Worm (Caenorhabditis elegans): Measurements from ENCODE around the gene hpa-1.

DNA sequence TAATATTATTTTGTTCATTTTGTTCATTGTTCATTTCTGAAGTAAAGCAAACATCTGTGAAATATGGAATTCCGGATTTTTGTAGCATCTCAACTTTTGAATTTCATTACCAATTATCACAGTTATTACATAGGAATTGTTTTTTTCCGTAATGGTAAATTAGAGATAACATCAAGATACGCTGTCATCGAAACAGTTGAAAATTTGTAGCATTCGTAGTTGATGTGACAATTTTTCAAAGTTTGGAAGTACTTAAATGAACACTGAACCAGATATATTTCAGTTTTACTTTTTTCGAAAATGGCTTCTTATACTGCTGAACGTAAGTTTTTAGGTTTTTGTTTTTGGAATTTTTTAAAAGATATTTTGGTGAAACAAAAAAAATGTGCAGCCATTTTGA lies 7.2 kb downstream of the hpa-1 start, which contains the start of gene H25K10.4:
- TF ChIP-seq nhr-11 (tag; optimal IDR thresholded peaks at IDR 0.05) (no peak), nhr-12 (tag; optimal IDR thresholded peaks at IDR 0.05) (no peak), nhr-6 (tag; optimal IDR thresholded peaks at IDR 0.05) (no peak), ceh-16 (tag; optimal IDR thresholded peaks at IDR 0.05) (no peak), lin-11 (tag; optimal IDR thresholded peaks at IDR 0.05) (no peak), nhr-77 (tag; optimal IDR thresholded peaks at IDR 0.05) (no peak), sma-9 (GFP tag; optimal IDR thresholded peaks at IDR 0.05) (no peak), sma-9 (tag; optimal IDR thresholded peaks at IDR 0.05) (no peak), ceh-82 (tag; optimal IDR thresholded peaks at IDR 0.05) (no peak), lin-39 (tag; optimal IDR thresholded peaks at IDR 0.05) (no peak), unc-39 (tag; optimal IDR thresholded peaks at IDR 0.05) (no peak), nhr-237 (tag; optimal IDR thresholded peaks at IDR 0.05) (no peak)

Data from whole organism, L2 larva.